Worm (Caenorhabditis elegans) whole organism, L1 larva: ENCODE data around the gene F14H3.12.

Experiments used
- ceh-63 ChIP-seq: fragments of 200-800 bp; sonication (Bioruptor generic); optimal IDR thresholded peaks from 2 replicates; lab custom pipeline; 2018; ENCODE audit warnings: mild to moderate bottlenecking, missing genetic modification characterization, missing compliant biosample characterization
- ces-1 ChIP-seq: fragments of 150-350 bp; optimal IDR thresholded peaks from 2 replicates; lab custom pipeline; 2014; ENCODE audit warnings: missing biosample characterization, missing genetic modification reagents, missing genetic modification characterization
- lin-39 ChIP-seq: fragments of 150-350 bp; optimal IDR thresholded peaks from 2 replicates; lab custom pipeline; 2014; ENCODE audit warnings: missing biosample characterization, missing genetic modification reagents, missing genetic modification characterization
- pqm-1 ChIP-seq: sonication (generic microtip); optimal IDR thresholded peaks from 3 replicates; lab custom pipeline; 2017; ENCODE audit warnings: missing biosample characterization, missing genetic modification characterization

DNA sequence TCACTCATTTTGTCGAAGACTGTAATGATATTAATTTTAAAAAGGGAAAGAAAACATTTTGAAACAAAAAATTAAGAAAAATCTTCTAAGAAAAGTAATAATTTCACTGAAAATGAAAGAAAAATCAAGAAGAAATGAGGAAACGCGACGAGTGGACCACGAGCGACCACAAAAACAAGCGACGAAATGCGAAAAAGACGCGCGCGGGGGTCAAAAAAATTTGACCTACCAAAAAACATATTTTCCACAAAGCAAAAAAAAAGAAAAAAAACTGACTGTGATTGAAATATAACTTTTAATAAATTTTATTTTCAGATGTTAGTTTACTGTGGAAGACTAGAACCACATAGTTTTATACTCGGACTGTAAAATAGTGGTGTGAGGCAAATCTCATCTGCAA lies 16.3 kb downstream of the F14H3.12 start, which contains the start of gene F14H3.6:
- TF ChIP-seq pqm-1 = no peak
- TF ChIP-seq ces-1 (GFP tag; lab: Kevin White, UChicago) = no peak
- no peak for TF ChIP-seq lin-39 (tag; lab: Kevin White, UChicago)
- no peak for TF ChIP-seq ceh-63
